Worm (Caenorhabditis elegans): ENCODE measurements around the gene D2007.2.

Gene D2007.2

ce11 chrIII:8172609-8173133, 23.9 kb downstream of the D2007.2 start:
- TF ChIP-seq scrt-1 (GFP tag; IDR thresholded peaks at IDR 0.05): no peak
- TF ChIP-seq ceh-36 (tag; optimal IDR thresholded peaks at IDR 0.05): no peak
- no peak for TF ChIP-seq flt-1 (GFP tag; IDR thresholded peaks at IDR 0.05)
- TF ChIP-seq tra-4 (tag; optimal IDR thresholded peaks at IDR 0.05): no peak
- TF ChIP-seq tbx-11 (GFP tag; IDR thresholded peaks at IDR 0.05): no peak

- TF ChIP-seq hmg-4 (GFP tag; optimal IDR thresholded peaks at IDR 0.05): no peak
- no peak for TF ChIP-seq pes-1 (GFP tag; IDR thresholded peaks at IDR 0.05)
- TF ChIP-seq ceh-36 (tag; optimal IDR thresholded peaks at IDR 0.05): no peak
- TF ChIP-seq hnd-1 (tag; optimal IDR thresholded peaks at IDR 0.05): no peak
- no peak for TF ChIP-seq tra-4 (tag; optimal IDR thresholded peaks at IDR 0.05)
- TF ChIP-seq aly-1 (tag; optimal IDR thresholded peaks at IDR 0.05): no peak
- no peak for TF ChIP-seq hmbx-1 (tag; optimal IDR thresholded peaks at IDR 0.05)
- TF ChIP-seq ceh-13 (GFP tag; optimal IDR thresholded peaks at IDR 0.05): no peak
- TF ChIP-seq sea-1 (GFP tag; conservative IDR thresholded peaks at IDR 0.05): no peak
- TF ChIP-seq F13C5.2 (tag; optimal IDR thresholded peaks at IDR 0.05): no peak
- TF ChIP-seq tbx-37 (GFP tag; conservative IDR thresholded peaks at IDR 0.05): no peak
These were observed 26.5 kb downstream of the D2007.2 start for ce11 chrIII:8175263-8175662.

ce11 chrIII:8176265-8176664, 27.5 kb downstream of the D2007.2 start, which contains the start of gene C50C3.12:
TSS of gene C50C3.12 (plus strand) at chrIII:8176565.
- TF ChIP-seq scrt-1 (GFP tag; IDR thresholded peaks at IDR 0.05) (no peak), tra-4 (tag; optimal IDR thresholded peaks at IDR 0.05) (no peak), hnd-1 (tag; optimal IDR thresholded peaks at IDR 0.05) (no peak), ama-1 (optimal IDR thresholded peaks at IDR 0.05) (no peak), tbx-37 (GFP tag; conservative IDR thresholded peaks at IDR 0.05) (no peak), flt-1 (GFP tag; IDR thresholded peaks at IDR 0.05) (no peak), B0310.2 (tag; optimal IDR thresholded peaks at IDR 0.05) (no peak)

- TF ChIP-seq sea-1 (GFP tag; conservative IDR thresholded peaks at IDR 0.05): no peak
- TF ChIP-seq ceh-36 (tag; optimal IDR thresholded peaks at IDR 0.05): no peak
- TF ChIP-seq ama-1 (optimal IDR thresholded peaks at IDR 0.05): no peak
- no peak for TF ChIP-seq hmg-4 (GFP tag; optimal IDR thresholded peaks at IDR 0.05)
- no peak for TF ChIP-seq flt-1 (GFP tag; IDR thresholded peaks at IDR 0.05)
- TF ChIP-seq ets-7 (tag; optimal IDR thresholded peaks at IDR 0.05): no peak
- no peak for TF ChIP-seq tra-4 (tag; optimal IDR thresholded peaks at IDR 0.05)
- TF ChIP-seq scrt-1 (GFP tag; IDR thresholded peaks at IDR 0.05): no peak
- no peak for TF ChIP-seq tbx-11 (GFP tag; IDR thresholded peaks at IDR 0.05)
- no peak for TF ChIP-seq hmbx-1 (tag; optimal IDR thresholded peaks at IDR 0.05)
- TF ChIP-seq aly-1 (tag; optimal IDR thresholded peaks at IDR 0.05): no peak
- no peak for TF ChIP-seq pes-1 (GFP tag; IDR thresholded peaks at IDR 0.05)
- no peak for TF ChIP-seq hnd-1 (tag; optimal IDR thresholded peaks at IDR 0.05)
- no peak for TF ChIP-seq B0310.2 (tag; optimal IDR thresholded peaks at IDR 0.05)
- TF ChIP-seq tbx-37 (GFP tag; conservative IDR thresholded peaks at IDR 0.05): no peak
These were observed 30.2 kb downstream of the D2007.2 start, which contains the start of gene C50C3.5 for ce11 chrIII:8178924-8179323. TSS of gene C50C3.5 (plus strand) at chrIII:8179224.

- TF ChIP-seq ets-7 (tag; optimal IDR thresholded peaks at IDR 0.05) (no peak), ceh-13 (GFP tag; optimal IDR thresholded peaks at IDR 0.05) (no peak), hmg-4 (GFP tag; optimal IDR thresholded peaks at IDR 0.05) (no peak), aly-1 (tag; optimal IDR thresholded peaks at IDR 0.05) (no peak), tbx-37 (GFP tag; conservative IDR thresholded peaks at IDR 0.05) (no peak), flt-1 (GFP tag; IDR thresholded peaks at IDR 0.05) (no peak), F13C5.2 (tag; optimal IDR thresholded peaks at IDR 0.05) (no peak), sea-1 (GFP tag; conservative IDR thresholded peaks at IDR 0.05) (no peak), tbx-11 (GFP tag; IDR thresholded peaks at IDR 0.05) (no peak), scrt-1 (GFP tag; IDR thresholded peaks at IDR 0.05) (no peak)
These were observed 32.8 kb downstream of the D2007.2 start, which contains the start of gene spc-2 for ce11 chrIII:8181581-8181980. TSS of gene spc-2 (plus strand) at chrIII:8181881.

- TF ChIP-seq ceh-13 (GFP tag; optimal IDR thresholded peaks at IDR 0.05) (no peak), sea-1 (GFP tag; conservative IDR thresholded peaks at IDR 0.05) (no peak), tbx-11 (GFP tag; IDR thresholded peaks at IDR 0.05) (no peak), flt-1 (GFP tag; IDR thresholded peaks at IDR 0.05) (no peak), ama-1 (optimal IDR thresholded peaks at IDR 0.05) (no peak), aly-1 (tag; optimal IDR thresholded peaks at IDR 0.05) (no peak), ceh-36 (tag; optimal IDR thresholded peaks at IDR 0.05) (no peak), ets-7 (tag; optimal IDR thresholded peaks at IDR 0.05) (no peak), tbx-37 (GFP tag; conservative IDR thresholded peaks at IDR 0.05) (no peak)
These were observed 33.8 kb downstream of the D2007.2 start for ce11 chrIII:8182573-8182972.

ce11 chrIII:8185130-8185529, 36.4 kb downstream of the D2007.2 start:
- no peak for TF ChIP-seq hmbx-1 (tag; optimal IDR thresholded peaks at IDR 0.05)

- no peak for TF ChIP-seq hmbx-1 (tag; optimal IDR thresholded peaks at IDR 0.05)
- no peak for TF ChIP-seq ceh-13 (GFP tag; optimal IDR thresholded peaks at IDR 0.05)
- no peak for TF ChIP-seq hnd-1 (tag; optimal IDR thresholded peaks at IDR 0.05)
- TF ChIP-seq hmg-4 (GFP tag; optimal IDR thresholded peaks at IDR 0.05): no peak
- TF ChIP-seq ama-1 (optimal IDR thresholded peaks at IDR 0.05): no peak
- TF ChIP-seq sea-1 (GFP tag; conservative IDR thresholded peaks at IDR 0.05): no peak
- TF ChIP-seq tra-4 (tag; optimal IDR thresholded peaks at IDR 0.05): no peak
- no peak for TF ChIP-seq pes-1 (GFP tag; IDR thresholded peaks at IDR 0.05)
- TF ChIP-seq flt-1 (GFP tag; IDR thresholded peaks at IDR 0.05): no peak
- TF ChIP-seq tbx-11 (GFP tag; IDR thresholded peaks at IDR 0.05): no peak
- no peak for TF ChIP-seq F13C5.2 (tag; optimal IDR thresholded peaks at IDR 0.05)
- no peak for TF ChIP-seq ets-7 (tag; optimal IDR thresholded peaks at IDR 0.05)
- TF ChIP-seq B0310.2 (tag; optimal IDR thresholded peaks at IDR 0.05): no peak
These were observed 41.7 kb downstream of the D2007.2 start, which contains the start of gene C50C3.19 for ce11 chrIII:8190505-8190904. TSS of gene C50C3.19 (plus strand) at chrIII:8190805.
